Fruit fly (Drosophila melanogaster): ENCODE data around the gene CG13048.

- TF ChIP-seq CG15710 (tag; optimal IDR thresholded peaks at IDR 0.05), result no peak
- TF ChIP-seq CG14655 (GFP tag; optimal IDR thresholded peaks at IDR 0.05), result no peak
- no peak for TF ChIP-seq CG8159 (tag; optimal IDR thresholded peaks at IDR 0.05)
- TF ChIP-seq Ets98B (GFP tag; IDR thresholded peaks at IDR 0.05), result no peak
These were observed 35.7 kb upstream of the CG13048 start, which contains the start of the genes CG13041 and CG13060 for dm6 chr3L:16319399-16319906.
